Fruit fly (Drosophila melanogaster) whole organism, prepupa: Measurements from ENCODE around the gene Tpi.

Experiments used
- Blimp-1 ChIP-seq: fragments of 200-800 bp; sonication (Bioruptor generic); optimal IDR thresholded peaks from 3 replicates; lab custom pipeline; 2017; ENCODE audit warnings: missing biosample characterization, missing genetic modification characterization, mild to moderate bottlenecking, moderate library complexity, missing genetic modification reagents
- CG10631 ChIP-seq: fragments of 200-800 bp; sonication (Bioruptor generic); optimal IDR thresholded peaks from 2 replicates; lab custom pipeline; 2016; ENCODE audit warnings: missing biosample characterization, missing genetic modification characterization
- CG11294 ChIP-seq: fragments of 200-800 bp; sonication (Bioruptor generic); IDR thresholded peaks from 2 replicates; pipeline ENCODE4 v1.3.6; 2022; ENCODE audit warnings: missing biosample characterization, missing genetic modification characterization
- CG11762 ChIP-seq: fragments of 200-800 bp; sonication (Bioruptor generic); optimal IDR thresholded peaks from 3 replicates; lab custom pipeline; 2016; ENCODE audit warnings: missing biosample characterization, missing genetic modification characterization; ENCODE audit not compliant: insufficient read depth
- CG11902 ChIP-seq: fragments of 200-800 bp; sonication (Bioruptor generic); optimal IDR thresholded peaks from 3 replicates; lab custom pipeline; 2016; ENCODE audit warnings: missing biosample characterization, missing genetic modification characterization
- CG15336 ChIP-seq: fragments of 200-800 bp; sonication (Bioruptor generic); IDR thresholded peaks from 2 replicates; pipeline ENCODE4 v1.3.6; 2022; ENCODE audit warnings: missing biosample characterization, missing genetic modification characterization
- CG1621 ChIP-seq: fragments of 200-800 bp; sonication (Bioruptor generic); optimal IDR thresholded peaks from 3 replicates; lab custom pipeline; 2018; ENCODE audit warnings: missing biosample characterization, mild to moderate bottlenecking, missing genetic modification characterization
- CG16779 ChIP-seq: fragments of 200-800 bp; sonication (Bioruptor generic); optimal IDR thresholded peaks from 3 replicates; lab custom pipeline; 2017; ENCODE audit warnings: missing biosample characterization, mild to moderate bottlenecking, missing genetic modification characterization
- CG31627 ChIP-seq: fragments of 200-800 bp; sonication (Bioruptor generic); optimal IDR thresholded peaks from 3 replicates; lab custom pipeline; 2016; ENCODE audit warnings: missing biosample characterization, missing genetic modification characterization
- CG32006 ChIP-seq: fragments of 200-800 bp; sonication (Bioruptor generic); optimal IDR thresholded peaks from 3 replicates; lab custom pipeline; 2017; ENCODE audit warnings: missing biosample characterization, mild to moderate bottlenecking, missing genetic modification characterization
- CG34406 ChIP-seq: fragments of 200-800 bp; sonication (Bioruptor generic); optimal IDR thresholded peaks from 3 replicates; lab custom pipeline; 2016; ENCODE audit warnings: missing biosample characterization, missing genetic modification characterization
- CG4318 ChIP-seq: fragments of 200-800 bp; sonication (Bioruptor generic); optimal IDR thresholded peaks from 3 replicates; lab custom pipeline; 2017; ENCODE audit warnings: missing biosample characterization, mild to moderate bottlenecking, missing genetic modification characterization
- CG6163 ChIP-seq: fragments of 200-800 bp; sonication (Bioruptor generic); IDR thresholded peaks from 3 replicates; pipeline ENCODE4 v1.3.6; 2022; ENCODE audit warnings: missing biosample characterization, missing genetic modification characterization
- CG6276 ChIP-seq: fragments of 200-800 bp; sonication (Bioruptor generic); optimal IDR thresholded peaks from 2 replicates; lab custom pipeline; 2017; ENCODE audit warnings: missing biosample characterization, mild to moderate bottlenecking, missing genetic modification characterization
- CG6792 ChIP-seq: fragments of 200-800 bp; sonication (Bioruptor generic); optimal IDR thresholded peaks from 3 replicates; lab custom pipeline; 2016; ENCODE audit warnings: missing biosample characterization, missing genetic modification characterization
- CG6808 ChIP-seq: fragments of 200-800 bp; sonication (Bioruptor generic); optimal IDR thresholded peaks from 3 replicates; lab custom pipeline; 2017; ENCODE audit warnings: missing biosample characterization, missing genetic modification characterization, mild to moderate bottlenecking, moderate library complexity, missing genetic modification reagents
- CG6854 ChIP-seq: fragments of 200-800 bp; sonication (Bioruptor generic); optimal IDR thresholded peaks from 2 replicates; lab custom pipeline; 2017; ENCODE audit warnings: missing biosample characterization, mild to moderate bottlenecking, missing genetic modification characterization
- CG7368 ChIP-seq: fragments of 200-800 bp; sonication (Bioruptor generic); optimal IDR thresholded peaks from 3 replicates; lab custom pipeline; 2016; ENCODE audit warnings: missing biosample characterization, missing genetic modification characterization
- CG8119 ChIP-seq: fragments of 200-800 bp; sonication (Bioruptor generic); IDR thresholded peaks from 3 replicates; pipeline ENCODE4 v1.3.6; 2022; ENCODE audit warnings: missing biosample characterization, missing genetic modification characterization
- CG8319 ChIP-seq: fragments of 200-800 bp; sonication (Bioruptor generic); optimal IDR thresholded peaks from 3 replicates; lab custom pipeline; 2016; ENCODE audit warnings: missing biosample characterization, missing genetic modification characterization
- CG8632 ChIP-seq: fragments of 200-800 bp; sonication (Bioruptor generic); optimal IDR thresholded peaks from 3 replicates; lab custom pipeline; 2016; ENCODE audit warnings: missing biosample characterization, missing genetic modification characterization
- Eip78C ChIP-seq: fragments of 200-800 bp; sonication (Bioruptor generic); peaks from one replicate; lab custom pipeline; 2016; ENCODE audit warnings: missing biosample characterization, missing genetic modification characterization
- Ets21C ChIP-seq: fragments of 200-800 bp; sonication (Bioruptor generic); optimal IDR thresholded peaks from 3 replicates; lab custom pipeline; 2016; ENCODE audit warnings: missing biosample characterization, missing genetic modification characterization
- Ets96B ChIP-seq: fragments of 200-800 bp; optimal IDR thresholded peaks from 2 replicates; lab custom pipeline; 2019; ENCODE audit warnings: missing biosample characterization, mild to moderate bottlenecking, missing genetic modification characterization, moderate library complexity
- Gug ChIP-seq: fragments of 200-800 bp; sonication (Bioruptor generic); IDR thresholded peaks from 2 replicates; pipeline ENCODE4 v1.3.6; 2022; ENCODE audit warnings: missing biosample characterization, missing genetic modification characterization
- Hr39 ChIP-seq: fragments of 200-800 bp; sonication (Bioruptor generic); optimal IDR thresholded peaks from 2 replicates; lab custom pipeline; 2016; ENCODE audit warnings: missing biosample characterization, missing genetic modification characterization
- Hr4 ChIP-seq: fragments of 200-800 bp; sonication (Bioruptor generic); optimal IDR thresholded peaks from 3 replicates; lab custom pipeline; 2016; ENCODE audit warnings: missing biosample characterization, missing genetic modification characterization
- OdsH ChIP-seq: fragments of 200-800 bp; sonication (Bioruptor generic); optimal IDR thresholded peaks from 3 replicates; lab custom pipeline; 2016; ENCODE audit warnings: missing biosample characterization, missing genetic modification characterization
- Smox ChIP-seq: fragments of 200-800 bp; sonication (Bioruptor generic); optimal IDR thresholded peaks from 3 replicates; lab custom pipeline; 2016; ENCODE audit warnings: missing biosample characterization, missing genetic modification characterization
- Sox102F ChIP-seq: fragments of 200-800 bp; sonication (Bioruptor generic); optimal IDR thresholded peaks from 2 replicates; lab custom pipeline; 2016; ENCODE audit warnings: missing biosample characterization, mild to moderate bottlenecking, missing genetic modification characterization
- Sox14 ChIP-seq: fragments of 200-800 bp; sonication (Bioruptor generic); optimal IDR thresholded peaks from 3 replicates; lab custom pipeline; 2016; ENCODE audit warnings: missing biosample characterization, missing genetic modification characterization
- Sox15 ChIP-seq: fragments of 200-800 bp; sonication (Bioruptor generic); optimal IDR thresholded peaks from 3 replicates; lab custom pipeline; 2016; ENCODE audit warnings: missing biosample characterization, missing genetic modification characterization
- achi ChIP-seq: fragments of 200-800 bp; sonication (Bioruptor generic); optimal IDR thresholded peaks from 3 replicates; lab custom pipeline; 2016; ENCODE audit warnings: missing biosample characterization, missing genetic modification characterization
- cyc ChIP-seq: fragments of 200-800 bp; sonication (Bioruptor generic); optimal IDR thresholded peaks from 3 replicates; lab custom pipeline; 2016; ENCODE audit warnings: missing biosample characterization, missing genetic modification characterization
- dac ChIP-seq: fragments of 200-800 bp; sonication (Bioruptor generic); optimal IDR thresholded peaks from 2 replicates; lab custom pipeline; 2017; ENCODE audit warnings: missing biosample characterization, mild to moderate bottlenecking, missing genetic modification characterization
- dsx ChIP-seq: fragments of 200-800 bp; optimal IDR thresholded peaks from 3 replicates; lab custom pipeline; 2019; ENCODE audit warnings: missing biosample characterization, mild to moderate bottlenecking, missing genetic modification characterization, moderate library complexity; ENCODE audit not compliant: poor library complexity, severe bottlenecking
- eg ChIP-seq: fragments of 200-800 bp; sonication (Bioruptor generic); IDR thresholded peaks from 3 replicates; pipeline ENCODE4 v1.3.6; 2022; ENCODE audit warnings: missing biosample characterization, missing genetic modification characterization
- esn ChIP-seq: fragments of 200-800 bp; sonication (Bioruptor generic); optimal IDR thresholded peaks from 2 replicates; lab custom pipeline; 2016; ENCODE audit warnings: missing biosample characterization, mild to moderate bottlenecking, missing genetic modification characterization, moderate library complexity
- fd59A ChIP-seq: fragments of 200-800 bp; sonication (Bioruptor generic); optimal IDR thresholded peaks from 2 replicates; lab custom pipeline; 2017; ENCODE audit warnings: missing biosample characterization, mild to moderate bottlenecking, missing genetic modification characterization, missing genetic modification reagents
- fd85E ChIP-seq: fragments of 200-800 bp; sonication (Bioruptor generic); optimal IDR thresholded peaks from 3 replicates; lab custom pipeline; 2016; ENCODE audit warnings: missing biosample characterization, missing genetic modification characterization
- fkh ChIP-seq: fragments of 200-800 bp; sonication (Bioruptor generic); optimal IDR thresholded peaks from 3 replicates; lab custom pipeline; 2017; ENCODE audit warnings: missing biosample characterization, mild to moderate bottlenecking, missing genetic modification characterization, moderate library complexity
- lz ChIP-seq: fragments of 200-800 bp; sonication (Bioruptor generic); optimal IDR thresholded peaks from 3 replicates; lab custom pipeline; 2016; ENCODE audit warnings: missing biosample characterization, missing genetic modification characterization
- net ChIP-seq: fragments of 200-800 bp; sonication (Bioruptor generic); optimal IDR thresholded peaks from 3 replicates; lab custom pipeline; 2016; ENCODE audit warnings: missing biosample characterization, missing genetic modification characterization
- spab ChIP-seq: fragments of 200-800 bp; sonication (Bioruptor generic); optimal IDR thresholded peaks from 2 replicates; lab custom pipeline; 2017; ENCODE audit warnings: missing biosample characterization, mild to moderate bottlenecking, missing genetic modification characterization, missing genetic modification reagents
- ss ChIP-seq, 2 experiments: fragments of 200-800 bp; sonication (Bioruptor generic); optimal IDR thresholded peaks; 2 replicates in 1 of 2; 3 replicates in 1 of 2; lab custom pipeline; 2017 to 2018; ENCODE audit warnings: mild to moderate bottlenecking in 2 of 2, missing biosample characterization in 2 of 2, missing genetic modification characterization in 2 of 2, moderate library complexity in 1 of 2
- svp ChIP-seq: fragments of 200-800 bp; sonication (Bioruptor generic); peaks from one replicate; lab custom pipeline; 2016; ENCODE audit warnings: missing biosample characterization, missing genetic modification characterization
- topi ChIP-seq: fragments of 200-800 bp; sonication (Bioruptor generic); optimal IDR thresholded peaks from 3 replicates; lab custom pipeline; 2016; ENCODE audit warnings: missing biosample characterization, missing genetic modification characterization
- vri ChIP-seq: fragments of 200-800 bp; sonication (Bioruptor generic); optimal IDR thresholded peaks from 3 replicates; lab custom pipeline; 2016; ENCODE audit warnings: missing biosample characterization, mild to moderate bottlenecking, missing genetic modification characterization

Tpi gene

DNA sequence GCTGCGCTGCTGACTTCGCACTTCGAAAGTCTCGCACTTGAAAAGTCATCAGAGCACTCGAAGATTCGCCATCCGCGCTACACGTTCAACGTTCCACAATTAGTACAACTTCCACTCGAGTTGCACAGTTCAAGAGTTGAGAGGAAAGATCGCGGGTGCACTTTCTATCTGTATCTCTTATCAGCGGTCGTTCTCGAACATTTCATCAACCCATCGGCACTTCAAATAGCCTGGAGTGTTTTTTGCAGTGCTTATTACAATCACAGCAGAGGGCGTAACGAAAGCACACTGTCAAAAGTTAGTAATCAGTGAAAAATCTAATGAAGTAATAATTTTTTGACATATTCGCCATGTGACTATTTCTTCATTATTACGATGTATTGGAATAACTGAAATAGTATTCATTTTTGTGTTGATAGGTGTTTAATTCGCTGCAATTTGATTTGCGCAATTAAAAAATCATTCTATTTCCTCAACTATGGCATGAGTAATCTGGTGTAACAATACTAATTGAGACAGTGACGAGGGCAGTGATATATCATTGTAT is 32.9 kb downstream of the Tpi start (continued):
- TF ChIP-seq CG8119 (peak; percentile 49; the same call in 1 of the 3 replicates), CG7368 (no peak), CG6163 (GFP tag; lab: Robert Waterston, UW) (peak; percentile 71), Blimp-1 (GFP tag; lab: Kevin White, UChicago) (no peak), OdsH (GFP tag; lab: Kevin White, UChicago) (peak; percentile 44), CG4318 (GFP tag; lab: Kevin White, UChicago) (peak; percentile 7), eg (peak; percentile 65; the same call in 2 of the 3 replicates), CG34406 (GFP tag; lab: Kevin White, UChicago) (peak; percentile 10), fd85E (GFP tag; lab: Kevin White, UChicago) (no peak), vri (GFP tag; lab: Kevin White, UChicago) (no peak), cyc (no peak), dac (no peak)

DNA sequence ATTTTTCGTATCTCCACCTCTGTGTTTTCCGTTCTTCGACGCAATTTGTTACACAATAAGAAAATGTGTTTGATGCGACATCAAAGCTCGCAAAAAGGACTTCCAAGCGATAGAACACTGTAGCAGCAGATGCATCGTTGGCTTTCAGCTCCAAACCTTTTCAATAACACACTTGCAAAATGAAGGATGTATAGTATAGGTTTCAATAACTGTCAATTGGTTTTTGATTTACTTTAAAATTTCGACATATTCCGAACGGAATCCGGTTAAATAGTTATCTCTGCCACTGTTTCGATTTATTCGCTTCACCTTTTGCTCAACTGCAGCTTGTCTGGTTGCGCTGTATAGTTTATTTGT is 33.4 kb downstream of the Tpi start:
- peak; percentile 49 for TF ChIP-seq esn (GFP tag; lab: Kevin White, UChicago)
- peak; percentile 54 for TF ChIP-seq CG6808 (GFP tag; lab: Kevin White, UChicago)
- TF ChIP-seq CG11902 (GFP tag; lab: Kevin White, UChicago), result peak; percentile 1
- TF ChIP-seq dsx (GFP tag; lab: Kevin White, UChicago), result peak; percentile 32
- TF ChIP-seq fkh (GFP tag; lab: Kevin White, UChicago), result no peak
- TF ChIP-seq CG32006 (GFP tag; lab: Kevin White, UChicago), result peak; percentile 13
- peak in 1 of 2 experiments; percentile 19 for TF ChIP-seq ss (GFP tag; optimal IDR thresholded peaks at IDR 0.05; lab: Kevin White, UChicago)
- no peak for TF ChIP-seq CG8319 (GFP tag; lab: Kevin White, UChicago)
- no peak for TF ChIP-seq svp (GFP tag; lab: Kevin White, UChicago)
- TF ChIP-seq fd59A (GFP tag; lab: Kevin White, UChicago), result peak; percentile 50
- no peak for TF ChIP-seq CG8119
- no peak for TF ChIP-seq CG6792 (GFP tag; lab: Kevin White, UChicago)
- TF ChIP-seq achi (GFP tag; lab: Kevin White, UChicago), result peak; percentile 48
- peak; percentile 38 for TF ChIP-seq Sox14 (GFP tag; lab: Kevin White, UChicago)
- peak; percentile 41 for TF ChIP-seq topi
- peak; percentile 40 for TF ChIP-seq lz (GFP tag; lab: Kevin White, UChicago)
- no peak for TF ChIP-seq dac
- no peak for TF ChIP-seq fd85E (GFP tag; lab: Kevin White, UChicago)
- no peak for TF ChIP-seq cyc
- no peak for TF ChIP-seq vri (GFP tag; lab: Kevin White, UChicago)
- TF ChIP-seq Ets21C, result no peak
- no peak; the same call in 2 of the 3 replicates for TF ChIP-seq CG6163 (GFP tag; lab: Robert Waterston, UW)
- TF ChIP-seq Gug, result no peak
- no peak for TF ChIP-seq CG1621 (tag; lab: Kevin White, UChicago)
- TF ChIP-seq Smox, result peak; percentile 44
- TF ChIP-seq Hr39, result peak; percentile 44
- peak; percentile 44 for TF ChIP-seq Sox102F (GFP tag; lab: Kevin White, UChicago)
- peak; percentile 11 for TF ChIP-seq Sox15 (GFP tag; lab: Kevin White, UChicago)
- TF ChIP-seq CG10631, result peak; percentile 50
- no peak for TF ChIP-seq CG7368
- TF ChIP-seq Ets96B, result peak; percentile 46
- no peak for TF ChIP-seq CG6276 (GFP tag; lab: Kevin White, UChicago)
- TF ChIP-seq CG34406 (GFP tag; lab: Kevin White, UChicago), result peak; percentile 4
- peak; percentile 9 for TF ChIP-seq net (GFP tag; lab: Kevin White, UChicago)
- peak; percentile 46 for TF ChIP-seq CG8632
- TF ChIP-seq CG11294 (GFP tag; lab: Robert Waterston, UW), result 0 out of 2 replicates have a peak, but pooled peaks have one; percentile 6
- peak; percentile 76 for TF ChIP-seq Eip78C
- peak; percentile 42 for TF ChIP-seq spab (GFP tag; lab: Kevin White, UChicago)
- TF ChIP-seq eg, result 0 out of 3 replicates have a peak, but pooled peaks have one; percentile 52
- no peak for TF ChIP-seq CG11762 (GFP tag; lab: Kevin White, UChicago)
- no peak for TF ChIP-seq Hr4 (GFP tag; lab: Kevin White, UChicago)
- no peak for TF ChIP-seq CG16779 (tag; lab: Kevin White, UChicago)
- no peak for TF ChIP-seq CG6854 (GFP tag; lab: Kevin White, UChicago)
- TF ChIP-seq CG15336 (GFP tag; lab: Robert Waterston, UW), result no peak
- peak; percentile 40 for TF ChIP-seq CG31627 (GFP tag; lab: Kevin White, UChicago)
